Fruit fly (Drosophila melanogaster): ENCODE measurements around the gene CG8031.

CG8031 gene

DNA sequence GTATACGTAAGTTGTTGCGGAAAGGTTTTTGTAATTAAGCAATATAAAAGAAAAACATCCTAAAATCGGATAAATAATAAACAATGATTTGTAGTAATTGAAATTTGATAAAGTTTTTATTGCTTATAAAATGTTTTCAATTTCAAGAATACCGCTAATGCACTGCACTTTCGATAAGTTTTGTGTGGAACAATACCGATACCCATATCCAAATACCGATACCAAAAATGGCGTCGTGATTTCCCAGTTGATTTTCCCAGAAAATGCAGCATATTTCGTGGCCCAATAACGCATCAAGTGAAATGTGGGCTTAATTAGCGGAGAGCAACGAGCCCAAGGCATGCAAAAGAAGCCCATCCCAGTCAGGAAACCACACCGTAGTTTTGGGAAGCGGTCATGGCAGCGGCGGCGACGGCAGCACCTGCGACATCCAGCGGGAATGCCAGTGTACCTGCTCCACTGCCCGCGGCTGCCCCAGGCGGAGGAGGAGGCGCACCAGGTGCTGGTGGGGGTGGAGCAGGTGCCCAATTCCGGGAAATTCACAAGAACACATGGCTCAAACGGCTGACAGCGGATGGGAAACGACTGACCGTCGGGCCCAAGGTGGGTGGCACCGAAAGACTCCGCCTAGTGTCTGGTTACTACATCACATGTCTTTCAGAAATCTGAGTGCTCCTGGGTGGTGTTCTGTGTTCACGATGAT, 25.1 kb downstream of the CG8031 start, which contains the start of gene CG31342 (continued):
- TF ChIP-seq btn (GFP tag; optimal IDR thresholded peaks at IDR 0.05) (no peak), CG16863 (GFP tag; optimal IDR thresholded peaks at IDR 0.05) (no peak), exex (tag; optimal IDR thresholded peaks at IDR 0.05) (no peak), p53 (GFP tag; optimal IDR thresholded peaks at IDR 0.05) (no peak), Dad (GFP tag; optimal IDR thresholded peaks at IDR 0.05) (no peak), D19A (tag; optimal IDR thresholded peaks at IDR 0.05) (no peak), gsb (GFP tag; IDR thresholded peaks at IDR 0.05) (no peak), CG9215 (GFP tag; IDR thresholded peaks at IDR 0.05) (no peak), CG30431 (GFP tag; optimal IDR thresholded peaks at IDR 0.05) (no peak), CG6854 (GFP tag; optimal IDR thresholded peaks at IDR 0.05) (no peak), CG4730 (GFP tag; IDR thresholded peaks at IDR 0.05) (no peak), hth (optimal IDR thresholded peaks at IDR 0.05) (no peak), CoRest (tag; optimal IDR thresholded peaks at IDR 0.05) (peak; percentile 62), sug (tag; optimal IDR thresholded peaks at IDR 0.05) (peak; percentile 54), MTF-1 (GFP tag; optimal IDR thresholded peaks at IDR 0.05; ENCODE audit: borderline replicate concordance) (no peak), CG7556 (GFP tag; optimal IDR thresholded peaks at IDR 0.05) (no peak), pum (GFP tag; optimal IDR thresholded peaks at IDR 0.05) (no peak), Elba2 (GFP tag; optimal IDR thresholded peaks at IDR 0.05) (no peak), br (optimal IDR thresholded peaks at IDR 0.05) (no peak), usp (GFP tag; optimal IDR thresholded peaks at IDR 0.05) (no peak), dpn (GFP tag; optimal IDR thresholded peaks at IDR 0.05) (peak in 1 of 2 experiments; percentile 10), MBD-R2 (GFP tag; IDR thresholded peaks at IDR 0.05) (peak; percentile 50; the same call in 1 of the 2 replicates), Nf-YA (GFP tag; IDR thresholded peaks at IDR 0.05) (0 out of 2 replicates have a peak, but pooled peaks have one; percentile 12), CG9437 (GFP tag; optimal IDR thresholded peaks at IDR 0.05) (no peak), Dll (GFP tag; IDR thresholded peaks at IDR 0.05; ENCODE audit: partially characterized antibody) (peak; percentile 78), pb (GFP tag; optimal IDR thresholded peaks at IDR 0.05) (no peak), CG7372 (GFP tag; IDR thresholded peaks at IDR 0.05) (no peak), lov (optimal IDR thresholded peaks at IDR 0.05) (no peak), lov (GFP tag; IDR thresholded peaks at IDR 0.05) (no peak), CG10654 (GFP tag; optimal IDR thresholded peaks at IDR 0.05) (no peak), CG4424 (GFP tag; optimal IDR thresholded peaks at IDR 0.05) (no peak), CG2129 (GFP tag; IDR thresholded peaks at IDR 0.05; ENCODE audit: partially characterized antibody) (peak; percentile 30; the same call in 1 of the 2 replicates), CG10147 (GFP tag; optimal IDR thresholded peaks at IDR 0.05) (no peak), gfzf (GFP tag; optimal IDR thresholded peaks at IDR 0.05) (peak; percentile 30), GATAe (GFP tag; conservative IDR thresholded peaks at IDR 0.05) (no peak), inv (GFP tag; IDR thresholded peaks at IDR 0.05; ENCODE audit: partially characterized antibody) (peak; percentile 32; the same call in 1 of the 2 replicates), CG13287 (GFP tag; IDR thresholded peaks at IDR 0.05; ENCODE audit: partially characterized antibody) (peak; percentile 76), CG11247 (GFP tag; IDR thresholded peaks at IDR 0.05) (no peak), CG15479 (GFP tag; optimal IDR thresholded peaks at IDR 0.05) (no peak), sc (optimal IDR thresholded peaks at IDR 0.05) (no peak), sc (GFP tag; optimal IDR thresholded peaks at IDR 0.05) (no peak), CG12744 (GFP tag; optimal IDR thresholded peaks at IDR 0.05) (no peak), CG43689 (GFP tag; IDR thresholded peaks at IDR 0.05) (no peak), CG1233 (GFP tag; optimal IDR thresholded peaks at IDR 0.05) (no peak), CG6683 (GFP tag; optimal IDR thresholded peaks at IDR 0.05) (no peak), pfk (GFP tag; optimal IDR thresholded peaks at IDR 0.05) (no peak), crc (GFP tag; optimal IDR thresholded peaks at IDR 0.05) (no peak), prd (optimal IDR thresholded peaks at IDR 0.05) (no peak), prd (GFP tag; IDR thresholded peaks at IDR 0.05) (no peak), sna (GFP tag; IDR thresholded peaks at IDR 0.05; ENCODE audit: partially characterized antibody) (peak; percentile 61; the same call in 1 of the 2 replicates), twi (tag; optimal IDR thresholded peaks at IDR 0.05) (no peak)
